Worm (Caenorhabditis elegans) whole organism, mixed stage, embryonic: ENCODE results near the gene bca-1.
A peak's percentile ranks its signal among the peaks of the same experiment; 100 is the strongest.

Source experiments
- M03D4.4 ChIP-seq: sonication (generic microtip); optimal IDR thresholded peaks from 2 replicates; lab custom pipeline; 2017; ENCODE audit warnings: mild to moderate bottlenecking, missing genetic modification characterization, missing compliant biosample characterization
- bed-3 ChIP-seq: fragments of 200-800 bp; sonication (Bioruptor generic); optimal IDR thresholded peaks from 3 replicates; lab custom pipeline; 2018; ENCODE audit warnings: mild to moderate bottlenecking, missing genetic modification characterization, moderate library complexity, missing compliant biosample characterization
- blmp-1 ChIP-seq: fragments of 150-350 bp; optimal IDR thresholded peaks from 2 replicates; lab custom pipeline; 2014; ENCODE audit warnings: missing biosample characterization, missing genetic modification characterization
- ceh-39 ChIP-seq: fragments of 150-350 bp; optimal IDR thresholded peaks from 2 replicates; lab custom pipeline; 2014; ENCODE audit warnings: missing biosample characterization, missing genetic modification characterization
- ceh-43 ChIP-seq: fragments of 200-800 bp; sonication (Bioruptor generic); optimal IDR thresholded peaks from 2 replicates; lab custom pipeline; 2018; ENCODE audit warnings: mild to moderate bottlenecking, missing genetic modification characterization, moderate library complexity, missing compliant biosample characterization
- ceh-83 ChIP-seq: fragments of 200-800 bp; sonication (Bioruptor generic); optimal IDR thresholded peaks from 2 replicates; lab custom pipeline; 2018; ENCODE audit warnings: mild to moderate bottlenecking, missing genetic modification characterization, missing compliant biosample characterization
- ces-1 ChIP-seq: fragments of 150-350 bp; optimal IDR thresholded peaks from 2 replicates; lab custom pipeline; 2014; ENCODE audit warnings: missing biosample characterization, missing genetic modification reagents, missing genetic modification characterization
- cnd-1 ChIP-seq: fragments of 200-800 bp; sonication (Bioruptor generic); optimal IDR thresholded peaks from 2 replicates; lab custom pipeline; 2018; ENCODE audit warnings: mild to moderate bottlenecking, missing genetic modification characterization, missing compliant biosample characterization
- drap-1 ChIP-seq: fragments of 200-800 bp; sonication (Bioruptor generic); optimal IDR thresholded peaks from 3 replicates; lab custom pipeline; 2018; ENCODE audit warnings: mild to moderate bottlenecking, missing genetic modification characterization, missing compliant biosample characterization
- elt-1 ChIP-seq: sonication (generic microtip); optimal IDR thresholded peaks from 2 replicates; lab custom pipeline; 2017; ENCODE audit warnings: missing genetic modification characterization, mild to moderate bottlenecking, missing compliant biosample characterization, antibody characterized with exemption, moderate library complexity, borderline replicate concordance; ENCODE audit not compliant: insufficient read depth
- elt-3 ChIP-seq: fragments of 150-350 bp; optimal IDR thresholded peaks from 2 replicates; lab custom pipeline; 2014; ENCODE audit warnings: missing biosample characterization, missing genetic modification characterization
- flh-1 ChIP-seq: fragments of 200-800 bp; sonication (Bioruptor generic); optimal IDR thresholded peaks from 2 replicates; lab custom pipeline; 2018; ENCODE audit warnings: mild to moderate bottlenecking, missing genetic modification characterization, moderate library complexity, missing compliant biosample characterization
- ham-2 ChIP-seq: fragments of 200-800 bp; sonication (Bioruptor generic); optimal IDR thresholded peaks from 2 replicates; lab custom pipeline; 2018; ENCODE audit warnings: mild to moderate bottlenecking, missing genetic modification characterization, missing compliant biosample characterization
- hlh-1 ChIP-seq: fragments of 150-350 bp; optimal IDR thresholded peaks from 2 replicates; lab custom pipeline; 2014; ENCODE audit warnings: missing biosample characterization, missing genetic modification reagents, missing genetic modification characterization
- lin-13 ChIP-seq: fragments of 150-350 bp; optimal IDR thresholded peaks from 2 replicates; lab custom pipeline; 2014; ENCODE audit warnings: missing biosample characterization, missing genetic modification characterization
- lin-32 ChIP-seq: fragments of 200-800 bp; sonication (Bioruptor generic); optimal IDR thresholded peaks from 2 replicates; lab custom pipeline; 2018; ENCODE audit warnings: mild to moderate bottlenecking, missing genetic modification characterization, missing compliant biosample characterization
- lsy-2 ChIP-seq: fragments of 150-350 bp; optimal IDR thresholded peaks from 2 replicates; lab custom pipeline; 2014; ENCODE audit warnings: missing biosample characterization, missing genetic modification characterization
- mab-5 ChIP-seq: fragments of 150-350 bp; optimal IDR thresholded peaks from 2 replicates; lab custom pipeline; 2014; ENCODE audit warnings: missing biosample characterization, missing genetic modification characterization
- mep-1 ChIP-seq: fragments of 150-350 bp; optimal IDR thresholded peaks from 2 replicates; lab custom pipeline; 2017; ENCODE audit warnings: missing biosample characterization, missing genetic modification reagents, missing genetic modification characterization, inconsistent platforms
- mls-2 ChIP-seq: sonication (generic microtip); optimal IDR thresholded peaks from 2 replicates; lab custom pipeline; 2016; ENCODE audit warnings: mild to moderate bottlenecking, missing genetic modification characterization, moderate library complexity, missing compliant biosample characterization
- nhr-12 ChIP-seq: fragments of 150-350 bp; optimal IDR thresholded peaks from 2 replicates; lab custom pipeline; 2014; ENCODE audit warnings: missing biosample characterization, missing genetic modification characterization
- nhr-2 ChIP-seq: fragments of 150-350 bp; optimal IDR thresholded peaks from 2 replicates; lab custom pipeline; 2014; ENCODE audit warnings: missing biosample characterization, missing genetic modification characterization
- nhr-237 ChIP-seq: fragments of 150-350 bp; optimal IDR thresholded peaks from 2 replicates; lab custom pipeline; 2014; ENCODE audit warnings: missing biosample characterization, missing genetic modification characterization
- nhr-28 ChIP-seq: fragments of 150-350 bp; optimal IDR thresholded peaks from 2 replicates; lab custom pipeline; 2014; ENCODE audit warnings: missing biosample characterization, missing genetic modification characterization
- nhr-76 ChIP-seq: sonication (generic microtip); optimal IDR thresholded peaks from 2 replicates; lab custom pipeline; 2017; ENCODE audit warnings: missing biosample characterization, missing genetic modification characterization
- pha-4 ChIP-seq: fragments of 150-350 bp; optimal IDR thresholded peaks from 2 replicates; lab custom pipeline; 2018; ENCODE audit warnings: missing biosample characterization, missing genetic modification reagents, missing genetic modification characterization
- sem-2 ChIP-seq: fragments of 200-800 bp; sonication (Bioruptor generic); optimal IDR thresholded peaks from 2 replicates; lab custom pipeline; 2018; ENCODE audit warnings: mild to moderate bottlenecking, missing genetic modification characterization, missing compliant biosample characterization
- snpc-4 ChIP-seq: fragments of 150-350 bp; optimal IDR thresholded peaks from 2 replicates; lab custom pipeline; 2014; ENCODE audit warnings: missing biosample characterization, missing genetic modification characterization
- sptf-1 ChIP-seq: sonication (generic microtip); optimal IDR thresholded peaks from 2 replicates; lab custom pipeline; 2017; ENCODE audit warnings: mild to moderate bottlenecking, missing genetic modification characterization, moderate library complexity, missing compliant biosample characterization
- tbx-8 ChIP-seq: fragments of 200-800 bp; sonication (Bioruptor generic); optimal IDR thresholded peaks from 2 replicates; lab custom pipeline; 2018; ENCODE audit warnings: mild to moderate bottlenecking, missing genetic modification characterization, moderate library complexity, missing compliant biosample characterization
- unc-120 ChIP-seq: sonication (generic microtip); optimal IDR thresholded peaks from 2 replicates; lab custom pipeline; 2017; ENCODE audit warnings: missing genetic modification characterization, missing compliant biosample characterization; ENCODE audit not compliant: poor library complexity, severe bottlenecking
- unc-39 ChIP-seq: fragments of 150-350 bp; optimal IDR thresholded peaks from 2 replicates; lab custom pipeline; 2014; ENCODE audit warnings: missing biosample characterization, missing genetic modification characterization
- unc-62 ChIP-seq: fragments of 150-350 bp; optimal IDR thresholded peaks from 2 replicates; lab custom pipeline; 2014; ENCODE audit warnings: missing biosample characterization, missing genetic modification reagents, missing genetic modification characterization
- zip-8 ChIP-seq: fragments of 150-350 bp; optimal IDR thresholded peaks from 2 replicates; lab custom pipeline; 2014; ENCODE audit warnings: missing biosample characterization, missing genetic modification characterization
- ztf-11 ChIP-seq: fragments of 150-350 bp; optimal IDR thresholded peaks from 2 replicates; lab custom pipeline; 2014; ENCODE audit warnings: missing biosample characterization, missing genetic modification characterization

The bca-1 gene

ce11 chrX:6238973-6239372, 34.4 kb upstream of the bca-1 start, which contains the start of gene rml-3:
rml-3 (minus strand) TSS chrX:6239065.
- TF ChIP-seq elt-1 (peak; percentile 77), mep-1 (tag; lab: Kevin White, UChicago) (no peak)
- TF ChIP-seq, all 35 proteins: peak for 1

ce11 chrX:6235443-6235842, 30.9 kb upstream of the bca-1 start, which contains the start of gene hsp-43:
hsp-43 (minus strand) TSS chrX:6235543.
- no peak for TF ChIP-seq tbx-8 (GFP tag; lab: Kevin White, UChicago)
- TF ChIP-seq blmp-1 = no peak
- TF ChIP-seq ceh-83 (GFP tag; lab: Kevin White, UChicago) = no peak
- no peak for TF ChIP-seq sem-2 (GFP tag; lab: Kevin White, UChicago)
- TF ChIP-seq cnd-1 (tag; lab: Kevin White, UChicago) = no peak
- no peak for TF ChIP-seq ham-2 (GFP tag; lab: Kevin White, UChicago)
- no peak for TF ChIP-seq unc-62 (GFP tag; lab: Kevin White, UChicago)
- TF ChIP-seq mab-5 (tag; lab: Kevin White, UChicago) = no peak
- TF ChIP-seq snpc-4 (tag; lab: Kevin White, UChicago) = no peak
- TF ChIP-seq nhr-2 (tag; lab: Kevin White, UChicago) = no peak
- TF ChIP-seq nhr-28 (tag; lab: Kevin White, UChicago) = no peak
- TF ChIP-seq unc-120 (tag; lab: Kevin White, UChicago) = no peak

ce11 chrX:6232998-6233626, 28.6 kb upstream of the bca-1 start, which contains the start of gene C14F11.4:
C14F11.4 (minus strand) TSS chrX:6233048.
- TF ChIP-seq hlh-1 (tag; lab: Kevin White, UChicago) (no peak), zip-8 (tag; lab: Kevin White, UChicago) (no peak), ceh-83 (GFP tag; lab: Kevin White, UChicago) (no peak), lsy-2 (tag; lab: Kevin White, UChicago) (no peak), M03D4.4 (tag; lab: Kevin White, UChicago) (no peak), unc-62 (GFP tag; lab: Kevin White, UChicago) (no peak)
- TF ChIP-seq, all 35 proteins: peak for 0

ce11 chrX:6230669-6231068, 26.1 kb upstream of the bca-1 start, which contains the start of gene lite-1:
lite-1 (minus strand) TSS chrX:6230769.
- no peak for TF ChIP-seq flh-1 (GFP tag; lab: Kevin White, UChicago)

ce11 chrX:6224841-6225240, 20.3 kb upstream of the bca-1 start:
- TF ChIP-seq mab-5 (tag; lab: Kevin White, UChicago) (peak; percentile 82), zip-8 (tag; lab: Kevin White, UChicago) (no peak), lin-32 (peak; percentile 28), ces-1 (GFP tag; lab: Kevin White, UChicago) (no peak), ceh-39 (tag; lab: Kevin White, UChicago) (no peak), drap-1 (GFP tag; lab: Kevin White, UChicago) (no peak), mep-1 (tag; lab: Kevin White, UChicago) (no peak), ceh-43 (GFP tag; lab: Kevin White, UChicago) (no peak), nhr-2 (tag; lab: Kevin White, UChicago) (no peak), pha-4 (tag; lab: Kevin White, UChicago) (no peak), lin-13 (peak; percentile 28), blmp-1 (no peak), elt-1 (no peak), ceh-83 (GFP tag; lab: Kevin White, UChicago) (no peak), ham-2 (GFP tag; lab: Kevin White, UChicago) (no peak), elt-3 (tag; lab: Kevin White, UChicago) (no peak), tbx-8 (GFP tag; lab: Kevin White, UChicago) (no peak), unc-62 (GFP tag; lab: Kevin White, UChicago) (peak; percentile 96), hlh-1 (tag; lab: Kevin White, UChicago) (peak; percentile 93), sptf-1 (tag; lab: Kevin White, UChicago) (no peak), flh-1 (GFP tag; lab: Kevin White, UChicago) (no peak), cnd-1 (tag; lab: Kevin White, UChicago) (peak; percentile 82), bed-3 (no peak), nhr-12 (tag; lab: Kevin White, UChicago) (no peak), sem-2 (GFP tag; lab: Kevin White, UChicago) (no peak), nhr-28 (tag; lab: Kevin White, UChicago) (no peak), nhr-76 (tag; lab: Kevin White, UChicago) (no peak), mls-2 (tag; lab: Kevin White, UChicago) (no peak), ztf-11 (tag; lab: Kevin White, UChicago) (no peak), unc-120 (tag; lab: Kevin White, UChicago) (peak; percentile 72), M03D4.4 (tag; lab: Kevin White, UChicago) (no peak), lsy-2 (tag; lab: Kevin White, UChicago) (no peak), nhr-237 (no peak), unc-39 (tag; lab: Kevin White, UChicago) (no peak), snpc-4 (tag; lab: Kevin White, UChicago) (no peak)
